Worm (Caenorhabditis elegans) whole organism, dauer: Measurements from ENCODE around the gene arrd-5.

ENCODE experiments used
- unc-62 ChIP-seq: sonication (generic microtip); optimal IDR thresholded peaks from 2 replicates; lab custom pipeline; 2017; ENCODE audit warnings: missing biosample characterization, missing genetic modification reagents, missing genetic modification characterization

Gene arrd-5

ce11 chrII:9834921-9835320 lies at the start of gene arrd-5:
Gene arrd-5, plus strand, starts transcription at chrII:9835221.
- TF ChIP-seq unc-62 (GFP tag; lab: Kevin White, UChicago): no peak

DNA sequence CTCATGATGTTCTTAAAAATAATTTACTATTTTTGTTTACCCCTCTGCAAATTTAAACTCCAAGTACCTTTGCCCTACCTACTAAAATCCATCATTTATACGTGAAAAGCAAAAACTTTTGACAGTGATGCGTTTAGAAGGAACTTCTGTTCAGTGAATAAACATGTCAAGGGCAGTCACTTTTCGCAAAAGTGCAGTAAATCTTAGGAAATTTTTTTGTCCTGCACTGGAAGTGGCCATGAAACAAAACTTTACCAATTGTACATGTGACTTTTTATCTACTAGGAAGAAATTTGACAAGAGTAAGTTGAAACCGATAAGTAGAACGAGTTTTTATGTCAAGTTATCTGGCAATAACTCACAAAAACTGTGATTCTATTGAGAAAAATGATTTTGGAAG lies 48.8 kb upstream of the arrd-5 start:
- no peak for TF ChIP-seq unc-62 (GFP tag; lab: Kevin White, UChicago)

ce11 chrII:9787395-9788152 lies 47.4 kb upstream of the arrd-5 start, which contains the start of gene cyp-13A2:
Gene cyp-13A2, minus strand, starts transcription at chrII:9787629.
- no peak for TF ChIP-seq unc-62 (GFP tag; lab: Kevin White, UChicago)

- no peak for TF ChIP-seq unc-62 (GFP tag; lab: Kevin White, UChicago)
Measured at ce11 chrII:9791185-9791584, 43.8 kb upstream of the arrd-5 start.

- TF ChIP-seq unc-62 (GFP tag; lab: Kevin White, UChicago): no peak
Measured at ce11 chrII:9793197-9793596, 41.8 kb upstream of the arrd-5 start, which contains the start of gene cyp-13A3. Gene cyp-13A3, minus strand, starts transcription at chrII:9793297.

DNA sequence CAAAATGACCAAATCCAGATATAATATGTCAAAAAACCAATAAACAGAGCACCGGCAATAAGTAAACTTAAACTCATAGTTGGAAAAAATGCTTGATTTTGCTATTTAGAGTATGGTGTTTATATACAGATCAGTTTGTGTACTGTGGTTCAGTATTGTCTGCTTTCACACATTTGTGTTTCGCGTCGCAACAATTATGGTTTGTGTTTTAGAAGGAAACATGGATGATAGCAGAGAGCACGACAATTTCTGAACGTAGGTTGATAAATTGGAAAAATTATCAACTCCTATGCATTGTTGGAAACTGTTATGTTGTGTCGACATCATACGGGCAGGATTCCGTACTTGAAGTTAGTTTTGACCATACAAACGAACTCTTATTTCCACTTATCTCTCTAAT lies 37.4 kb upstream of the arrd-5 start, which contains the start of gene cyp-13A4:
Gene cyp-13A4 (minus strand): TSS at position 77 of the 400 bp plus-strand sequence.
- TF ChIP-seq unc-62 (GFP tag; lab: Kevin White, UChicago): no peak

DNA sequence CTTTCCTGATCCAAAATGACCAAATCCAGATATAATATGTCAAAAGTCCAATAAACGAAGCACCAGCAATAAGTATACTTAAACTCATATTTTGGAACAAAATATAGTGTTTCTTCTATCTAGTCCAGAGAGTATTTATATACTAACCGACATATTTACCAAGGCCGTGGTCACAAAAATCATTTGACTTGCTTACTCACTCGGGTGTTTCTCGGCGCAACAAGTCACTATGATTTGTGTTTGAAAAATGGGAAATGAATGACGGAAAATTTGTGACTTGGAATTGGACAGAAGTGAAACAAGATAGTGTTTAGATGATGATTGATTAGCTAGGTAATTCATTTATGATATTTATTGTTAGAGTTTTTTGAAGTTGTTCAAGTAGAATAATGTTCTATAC lies 34.8 kb upstream of the arrd-5 start, which contains the start of gene cyp-13A5:
Gene cyp-13A5 (minus strand): TSS at position 112 of the 400 bp plus-strand sequence.
- TF ChIP-seq unc-62 (GFP tag; lab: Kevin White, UChicago): no peak

DNA sequence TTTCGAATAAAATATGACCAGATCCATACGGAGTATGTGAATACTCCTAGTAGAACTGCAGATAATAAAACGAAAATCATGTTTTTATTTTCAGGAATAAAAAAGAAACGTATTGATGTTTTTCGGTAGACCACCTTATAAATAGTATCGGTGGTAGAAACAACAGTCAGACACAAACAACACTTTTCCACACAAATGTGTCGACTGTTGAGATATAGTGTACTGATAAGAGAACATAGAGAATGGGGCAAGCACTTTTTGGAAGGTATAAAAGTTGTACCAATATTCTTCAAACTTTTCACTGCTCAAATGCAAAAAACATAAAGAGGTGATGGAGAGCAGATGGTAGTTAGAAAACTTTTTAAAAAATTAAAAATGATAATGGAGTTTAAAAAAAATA lies 32.4 kb upstream of the arrd-5 start, which contains the start of gene cyp-13A6:
Gene cyp-13A6 (minus strand): TSS at position 180 of the 400 bp plus-strand sequence.
- no peak for TF ChIP-seq unc-62 (GFP tag; lab: Kevin White, UChicago)

- TF ChIP-seq unc-62 (GFP tag; lab: Kevin White, UChicago): no peak
Measured at ce11 chrII:9803320-9803719, 31.7 kb upstream of the arrd-5 start, which contains the start of gene cyp-13A7. Gene cyp-13A7, plus strand, starts transcription at chrII:9803620.

- TF ChIP-seq unc-62 (GFP tag; lab: Kevin White, UChicago): no peak
Measured at ce11 chrII:9807519-9807972, 27.5 kb upstream of the arrd-5 start, which contains the start of gene cyp-13A8. Gene cyp-13A8, minus strand, starts transcription at chrII:9807569.

DNA sequence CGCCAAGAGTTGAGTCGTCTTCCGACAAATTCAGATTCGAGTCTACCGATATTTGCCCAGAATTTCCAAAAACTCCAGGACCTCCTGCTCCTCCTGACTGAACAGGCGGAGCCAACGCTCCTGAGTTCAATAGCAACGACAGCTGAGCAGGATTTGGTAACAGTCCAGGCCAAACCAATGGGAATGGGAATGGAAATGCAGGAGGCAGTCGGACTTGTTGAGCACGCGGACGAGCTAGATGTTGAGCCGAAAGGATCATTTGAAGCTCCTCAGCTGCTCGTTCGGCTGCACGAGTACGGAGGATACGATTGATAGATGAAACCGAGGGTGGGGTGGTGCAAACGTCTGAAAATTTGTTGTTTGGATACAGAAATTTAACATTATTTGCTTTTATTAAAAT lies 8.1 kb upstream of the arrd-5 start:
- TF ChIP-seq unc-62 (GFP tag; lab: Kevin White, UChicago): no peak

ce11 chrII:9827852-9828251 lies 7.2 kb upstream of the arrd-5 start, which contains the start of gene eyg-1:
Gene eyg-1, minus strand, starts transcription at chrII:9827952.
- TF ChIP-seq unc-62 (GFP tag; lab: Kevin White, UChicago): no peak

- no peak for TF ChIP-seq unc-62 (GFP tag; lab: Kevin White, UChicago)
Measured at ce11 chrII:9828502-9828901, 6.5 kb upstream of the arrd-5 start.

DNA sequence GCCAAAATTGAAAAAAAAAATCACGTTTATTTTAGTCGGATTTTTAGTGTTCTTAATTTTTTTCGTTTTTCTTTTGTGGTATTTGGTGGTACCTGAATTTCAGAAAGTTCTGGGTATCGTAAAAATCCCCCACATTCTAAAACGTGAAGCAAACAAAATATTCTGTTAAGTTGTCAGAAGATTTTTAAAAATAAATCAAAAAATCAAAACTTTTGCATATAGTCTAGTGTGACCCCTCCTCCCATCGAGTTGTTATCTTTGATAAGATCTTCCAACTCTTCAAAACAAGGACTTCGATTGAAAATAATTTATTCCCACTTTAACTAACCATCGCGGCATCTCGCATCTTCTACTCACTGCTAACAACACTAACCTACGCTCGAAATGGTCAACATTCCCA lies 5.9 kb upstream of the arrd-5 start, which contains the start of gene ZK938.1:
Gene ZK938.1 (plus strand): TSS at position 301 of the 400 bp plus-strand sequence.
- TF ChIP-seq unc-62 (GFP tag; lab: Kevin White, UChicago): no peak

DNA sequence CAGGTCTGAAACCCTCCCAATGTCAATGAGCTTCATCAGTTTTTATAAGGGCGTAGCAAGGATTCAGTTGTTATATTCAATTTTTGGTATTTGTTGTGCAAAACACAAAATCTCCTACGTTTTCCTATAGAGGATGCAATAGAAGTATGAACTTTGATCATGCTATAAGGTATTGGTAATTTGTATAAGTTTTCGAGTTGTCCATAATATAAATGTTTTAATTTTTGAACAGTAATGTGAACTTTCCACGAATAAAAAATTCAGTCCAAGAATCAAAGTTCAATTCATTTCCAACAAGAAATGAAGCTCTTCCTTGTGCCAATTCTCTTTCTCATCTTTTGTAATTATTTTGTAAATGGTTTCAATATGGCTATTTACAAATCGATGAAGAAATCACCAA lies 4.0 kb upstream of the arrd-5 start, which contains the start of gene ZK938.12:
Gene ZK938.12 (plus strand): TSS at position 301 of the 400 bp plus-strand sequence.
- no peak for TF ChIP-seq unc-62 (GFP tag; lab: Kevin White, UChicago)

DNA sequence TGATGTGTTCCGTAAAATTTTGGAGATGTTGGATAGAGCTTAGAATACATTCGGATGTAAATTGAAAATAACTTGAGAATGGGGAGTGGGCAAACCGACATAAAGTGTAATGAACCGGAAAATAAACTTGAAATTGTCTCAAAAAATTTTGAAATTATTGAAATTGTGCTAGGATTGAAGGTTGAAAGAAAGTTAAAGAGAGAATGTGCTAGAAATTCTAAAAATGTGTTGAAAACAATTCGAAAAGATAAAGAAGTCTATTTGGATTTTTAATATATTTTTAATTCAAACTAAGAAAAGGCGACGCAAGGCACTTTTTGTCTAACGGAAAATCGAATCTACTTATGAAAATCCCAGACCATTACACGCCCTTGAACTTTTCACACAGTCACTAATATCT lies 1.2 kb upstream of the arrd-5 start, which contains the start of gene ZK938.3:
Gene ZK938.3 (minus strand): TSS at position 101 of the 400 bp plus-strand sequence.
- no peak for TF ChIP-seq unc-62 (GFP tag; lab: Kevin White, UChicago)
